Worm (Caenorhabditis elegans) whole organism, L1 larva: ENCODE data around the gene wht-4.

Experiments used
- ama-1 ChIP-seq: fragments of 150-350 bp; optimal IDR thresholded peaks from 2 replicates; lab custom pipeline; 2014
- ces-1 ChIP-seq: fragments of 150-350 bp; optimal IDR thresholded peaks from 2 replicates; lab custom pipeline; 2014; ENCODE audit warnings: missing biosample characterization, missing genetic modification reagents, missing genetic modification characterization
- nhr-11 ChIP-seq: fragments of 150-350 bp; optimal IDR thresholded peaks from 2 replicates; lab custom pipeline; 2014; ENCODE audit warnings: missing biosample characterization, missing genetic modification characterization
- nhr-28 ChIP-seq: fragments of 150-350 bp; optimal IDR thresholded peaks from 2 replicates; lab custom pipeline; 2014; ENCODE audit warnings: missing biosample characterization, missing genetic modification characterization
- pqm-1 ChIP-seq: sonication (generic microtip); optimal IDR thresholded peaks from 3 replicates; lab custom pipeline; 2017; ENCODE audit warnings: missing biosample characterization, missing genetic modification characterization
- rnt-1 ChIP-seq: sonication (generic microtip); optimal IDR thresholded peaks from 2 replicates; lab custom pipeline; 2016; ENCODE audit warnings: mild to moderate bottlenecking, missing genetic modification characterization, moderate library complexity, missing compliant biosample characterization
- snpc-4 ChIP-seq: fragments of 150-350 bp; optimal IDR thresholded peaks from 2 replicates; lab custom pipeline; 2014; ENCODE audit warnings: missing biosample characterization, missing genetic modification characterization
- unc-62 ChIP-seq: fragments of 150-350 bp; optimal IDR thresholded peaks from 2 replicates; lab custom pipeline; 2014; ENCODE audit warnings: missing biosample characterization, missing genetic modification reagents, missing genetic modification characterization
- ztf-11 ChIP-seq, 2 experiments: sonication (generic microtip); optimal IDR thresholded peaks; 2 replicates each; lab custom pipeline; 2016 to 2017; ENCODE audit warnings: missing genetic modification characterization in 2 of 2, missing biosample characterization in 1 of 2, missing compliant biosample characterization in 1 of 2

ce11 chrII:3234725-3235124 is 44.0 kb upstream of the wht-4 start, which contains the start of gene C17F4.8:
- TF ChIP-seq nhr-11 (tag; lab: Kevin White, UChicago) (no peak), rnt-1 (no peak), ama-1 (lab: Kevin White, UChicago) (no peak), unc-62 (GFP tag; lab: Kevin White, UChicago) (no peak), nhr-28 (no peak), pqm-1 (tag; lab: Kevin White, UChicago) (no peak), ces-1 (no peak), snpc-4 (no peak), ztf-11 (tag; optimal IDR thresholded peaks at IDR 0.05; lab: Kevin White, UChicago) (no peak)
